Worm (Caenorhabditis elegans): ENCODE measurements around the gene her-1.

her-1 gene

ce11 chrV:9690728-9691127, 6.1 kb upstream of the her-1 start:
- peak; percentile 90 for TF ChIP-seq lsy-2 (tag; optimal IDR thresholded peaks at IDR 0.05)
- peak; percentile 37 for TF ChIP-seq mep-1 (tag; optimal IDR thresholded peaks at IDR 0.05)
- TF ChIP-seq blmp-1 (tag; optimal IDR thresholded peaks at IDR 0.05): peak; percentile 85
- TF ChIP-seq nhr-12 (tag; optimal IDR thresholded peaks at IDR 0.05): no peak
- TF ChIP-seq unc-62 (GFP tag; optimal IDR thresholded peaks at IDR 0.05): no peak

- TF ChIP-seq ceh-43 (GFP tag; optimal IDR thresholded peaks at IDR 0.05) (no peak), unc-39 (tag; optimal IDR thresholded peaks at IDR 0.05) (no peak), ztf-11 (tag; optimal IDR thresholded peaks at IDR 0.05) (no peak), lin-13 (tag; optimal IDR thresholded peaks at IDR 0.05) (peak; percentile 27), zip-8 (tag; optimal IDR thresholded peaks at IDR 0.05) (no peak), elt-3 (tag; optimal IDR thresholded peaks at IDR 0.05) (no peak), lsy-2 (tag; optimal IDR thresholded peaks at IDR 0.05) (peak; percentile 28), nhr-28 (tag; optimal IDR thresholded peaks at IDR 0.05) (no peak), flh-1 (GFP tag; optimal IDR thresholded peaks at IDR 0.05) (no peak), mab-5 (tag; optimal IDR thresholded peaks at IDR 0.05) (no peak), M03D4.4 (tag; optimal IDR thresholded peaks at IDR 0.05) (peak; percentile 36), unc-120 (tag; optimal IDR thresholded peaks at IDR 0.05; ENCODE audit: poor library complexity, severe bottlenecking) (peak; percentile 78), drap-1 (GFP tag; optimal IDR thresholded peaks at IDR 0.05) (peak; percentile 54), ces-1 (GFP tag; optimal IDR thresholded peaks at IDR 0.05) (peak; percentile 17), pha-4 (tag; optimal IDR thresholded peaks at IDR 0.05) (no peak), nhr-76 (tag; optimal IDR thresholded peaks at IDR 0.05) (no peak), sptf-1 (tag; optimal IDR thresholded peaks at IDR 0.05) (peak; percentile 62), bed-3 (GFP tag; optimal IDR thresholded peaks at IDR 0.05) (no peak), snpc-4 (tag; optimal IDR thresholded peaks at IDR 0.05) (no peak), mls-2 (tag; optimal IDR thresholded peaks at IDR 0.05) (peak; percentile 59), nhr-2 (tag; optimal IDR thresholded peaks at IDR 0.05) (no peak), nhr-237 (tag; optimal IDR thresholded peaks at IDR 0.05) (peak; percentile 10), blmp-1 (tag; optimal IDR thresholded peaks at IDR 0.05) (peak; percentile 85), lin-32 (GFP tag; optimal IDR thresholded peaks at IDR 0.05) (no peak), nhr-12 (tag; optimal IDR thresholded peaks at IDR 0.05) (no peak), sem-2 (GFP tag; optimal IDR thresholded peaks at IDR 0.05) (no peak), unc-62 (GFP tag; optimal IDR thresholded peaks at IDR 0.05) (peak; percentile 16), ceh-83 (GFP tag; optimal IDR thresholded peaks at IDR 0.05) (no peak), elt-1 (tag; optimal IDR thresholded peaks at IDR 0.05; ENCODE audit: borderline replicate concordance, insufficient read depth) (no peak), ceh-39 (tag; optimal IDR thresholded peaks at IDR 0.05) (no peak), hlh-1 (tag; optimal IDR thresholded peaks at IDR 0.05) (peak; percentile 25), tbx-8 (GFP tag; optimal IDR thresholded peaks at IDR 0.05) (no peak), ham-2 (GFP tag; optimal IDR thresholded peaks at IDR 0.05) (peak; percentile 15), mep-1 (tag; optimal IDR thresholded peaks at IDR 0.05) (peak; percentile 45), cnd-1 (tag; optimal IDR thresholded peaks at IDR 0.05) (peak; percentile 4)
Observed at ce11 chrV:9692109-9692581, 4.7 kb upstream of the her-1 start, which contains the start of gene ztf-9. ztf-9 (minus strand) TSS chrV:9692159.

ce11 chrV:9692649-9693112, 4.1 kb upstream of the her-1 start, which contains the start of gene ZK287.7:
ZK287.7 (plus strand) TSS chrV:9693062.
- TF ChIP-seq nhr-76 (tag; optimal IDR thresholded peaks at IDR 0.05) (no peak), unc-120 (tag; optimal IDR thresholded peaks at IDR 0.05; ENCODE audit: poor library complexity, severe bottlenecking) (no peak), nhr-12 (tag; optimal IDR thresholded peaks at IDR 0.05) (no peak), bed-3 (GFP tag; optimal IDR thresholded peaks at IDR 0.05) (no peak), ces-1 (GFP tag; optimal IDR thresholded peaks at IDR 0.05) (no peak), sem-2 (GFP tag; optimal IDR thresholded peaks at IDR 0.05) (no peak), ztf-11 (tag; optimal IDR thresholded peaks at IDR 0.05) (no peak)

ce11 chrV:9699216-9699615, 2.4 kb downstream of the her-1 start:
- TF ChIP-seq zip-8 (tag; optimal IDR thresholded peaks at IDR 0.05): no peak
- TF ChIP-seq ces-1 (GFP tag; optimal IDR thresholded peaks at IDR 0.05): no peak
- no peak for TF ChIP-seq cnd-1 (tag; optimal IDR thresholded peaks at IDR 0.05)
- TF ChIP-seq lsy-2 (tag; optimal IDR thresholded peaks at IDR 0.05): no peak
- no peak for TF ChIP-seq drap-1 (GFP tag; optimal IDR thresholded peaks at IDR 0.05)
- no peak for TF ChIP-seq pha-4 (tag; optimal IDR thresholded peaks at IDR 0.05)
- no peak for TF ChIP-seq hlh-1 (tag; optimal IDR thresholded peaks at IDR 0.05)
- TF ChIP-seq ceh-83 (GFP tag; optimal IDR thresholded peaks at IDR 0.05): no peak
- TF ChIP-seq snpc-4 (tag; optimal IDR thresholded peaks at IDR 0.05): no peak
- no peak for TF ChIP-seq elt-1 (tag; optimal IDR thresholded peaks at IDR 0.05; ENCODE audit: borderline replicate concordance, insufficient read depth)
- TF ChIP-seq mls-2 (tag; optimal IDR thresholded peaks at IDR 0.05): no peak
- TF ChIP-seq tbx-8 (GFP tag; optimal IDR thresholded peaks at IDR 0.05): no peak
- no peak for TF ChIP-seq lin-32 (GFP tag; optimal IDR thresholded peaks at IDR 0.05)
- TF ChIP-seq sem-2 (GFP tag; optimal IDR thresholded peaks at IDR 0.05): no peak
- no peak for TF ChIP-seq ceh-43 (GFP tag; optimal IDR thresholded peaks at IDR 0.05)
- TF ChIP-seq mab-5 (tag; optimal IDR thresholded peaks at IDR 0.05): no peak
- TF ChIP-seq nhr-76 (tag; optimal IDR thresholded peaks at IDR 0.05): no peak
- TF ChIP-seq ham-2 (GFP tag; optimal IDR thresholded peaks at IDR 0.05): no peak
- TF ChIP-seq unc-39 (tag; optimal IDR thresholded peaks at IDR 0.05): no peak
- TF ChIP-seq mep-1 (tag; optimal IDR thresholded peaks at IDR 0.05): no peak

Data from whole organism, mixed stage, embryonic.